Fruit fly (Drosophila melanogaster): ENCODE data around the gene CG14330.

DNA sequence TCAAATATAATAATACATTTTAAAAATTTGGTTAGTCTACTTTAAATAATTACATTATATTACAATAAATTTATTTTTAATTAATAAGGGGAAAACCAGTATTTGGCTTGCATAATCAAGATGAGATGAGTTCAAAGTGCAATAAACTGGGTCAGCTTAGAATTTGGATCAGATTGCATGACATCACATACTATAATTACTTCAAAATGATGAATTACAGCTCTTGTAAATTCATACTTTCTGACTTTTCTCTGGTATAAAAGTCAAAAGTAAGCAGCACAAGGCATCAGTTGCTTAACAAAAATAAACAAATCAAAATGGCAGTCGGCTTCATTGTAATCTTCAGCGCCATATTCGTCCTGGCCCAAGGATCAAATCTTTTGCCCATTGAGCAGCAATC lies 39.4 kb downstream of the CG14330 start, which contains the start of gene CG33333:
- no peak for TF ChIP-seq psq (optimal IDR thresholded peaks at IDR 0.05)
- no peak for TF ChIP-seq Dll (optimal IDR thresholded peaks at IDR 0.05)
- no peak for TF ChIP-seq CG8478 (optimal IDR thresholded peaks at IDR 0.05)

All from whole organism.